Fruit fly (Drosophila melanogaster): ENCODE results near the gene CG3386.

CG3386 gene

DNA sequence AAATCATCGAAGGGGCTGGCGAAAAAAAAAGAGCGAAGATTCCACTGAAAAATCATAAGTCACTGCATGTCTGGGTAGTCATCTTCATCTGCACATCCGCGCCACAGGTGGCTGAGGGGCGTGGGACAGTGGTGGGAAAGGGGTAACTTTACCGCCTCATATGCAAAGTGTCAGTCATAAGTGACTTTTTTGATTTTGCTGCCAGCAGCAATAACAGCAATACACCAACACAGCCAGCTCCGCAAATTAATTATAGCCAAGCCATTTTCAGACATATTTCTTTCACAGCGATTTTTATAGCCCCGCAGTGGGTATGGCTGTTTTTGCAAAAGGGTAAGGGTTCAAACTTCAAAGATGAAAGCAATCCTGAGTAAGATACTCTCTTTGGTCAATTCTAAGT is 36.1 kb upstream of the CG3386 start:
- TF ChIP-seq tj (GFP tag; optimal IDR thresholded peaks at IDR 0.05) (peak; percentile 92), kay (GFP tag; ENCODE audit: borderline replicate concordance) (no peak)

DNA sequence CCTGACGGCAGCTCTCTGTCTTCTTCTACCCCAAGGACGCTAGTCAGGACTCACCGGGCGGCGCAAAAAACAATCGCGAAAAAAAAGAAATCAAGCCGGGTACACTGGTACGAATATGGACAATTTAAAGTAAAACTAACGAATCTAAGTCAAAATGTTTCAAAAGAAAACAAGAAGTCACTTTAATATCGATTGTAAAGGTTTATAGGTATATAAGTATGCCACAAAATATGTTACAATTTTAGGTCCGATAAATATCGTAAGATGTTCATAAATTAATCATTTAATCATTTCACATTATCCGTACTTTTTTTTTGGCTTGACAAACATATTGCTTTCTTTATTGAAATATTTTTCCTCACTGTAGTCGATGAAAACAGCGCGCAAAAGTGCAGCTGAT is 33.8 kb upstream of the CG3386 start:
- TF ChIP-seq CG1620 (GFP tag; optimal IDR thresholded peaks at IDR 0.05) (no peak), Crg-1 (GFP tag; optimal IDR thresholded peaks at IDR 0.05) (no peak), ovo (GFP tag; optimal IDR thresholded peaks at IDR 0.05) (no peak), Hr96 (GFP tag; optimal IDR thresholded peaks at IDR 0.05) (no peak)

DNA sequence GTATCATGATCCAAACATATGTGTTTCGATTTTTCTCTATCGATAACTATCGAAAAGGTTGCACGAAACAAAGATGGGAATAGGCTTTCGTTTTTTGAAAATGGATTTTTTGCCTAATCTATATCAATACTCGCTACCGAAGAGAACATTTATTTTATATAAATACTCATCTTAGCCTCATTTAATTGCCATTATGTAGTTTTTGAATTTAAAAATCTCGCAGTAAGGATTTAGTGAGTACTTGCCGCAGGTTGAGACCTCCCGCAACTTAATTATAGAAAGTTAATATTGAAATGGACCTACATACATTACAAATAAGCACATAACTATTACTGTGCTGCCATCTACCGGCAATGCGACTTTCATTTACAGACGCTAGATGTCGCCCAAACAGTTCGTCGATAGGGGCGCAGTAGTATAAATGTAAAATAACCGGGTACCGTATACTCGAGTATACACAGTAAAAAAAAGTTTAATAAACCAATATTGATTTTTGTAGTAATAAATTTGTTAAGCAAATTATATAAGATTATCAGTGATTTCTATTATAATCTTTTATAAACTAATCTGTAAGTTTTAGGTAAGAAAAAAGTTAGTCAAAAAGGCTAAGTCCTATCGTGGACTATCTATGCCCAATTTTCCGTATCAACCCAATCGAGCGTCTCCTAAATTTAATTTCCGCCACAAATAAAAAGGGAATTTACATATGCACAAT is 29.7 kb upstream of the CG3386 start, which contains the start of gene CG13896:
Gene CG13896, minus strand, starts transcription at position 12 of the 715 bp plus-strand sequence.
- peak; percentile 72 for TF ChIP-seq ovo (GFP tag; optimal IDR thresholded peaks at IDR 0.05)
- TF ChIP-seq CG14711 (tag; optimal IDR thresholded peaks at IDR 0.05): peak; percentile 25
- TF ChIP-seq bab1 (GFP tag; optimal IDR thresholded peaks at IDR 0.05): peak; percentile 83
- peak; percentile 22 for TF ChIP-seq Clk (GFP tag; optimal IDR thresholded peaks at IDR 0.05)
- peak; percentile 79 for TF ChIP-seq toe (GFP tag; optimal IDR thresholded peaks at IDR 0.05)
- TF ChIP-seq CG11617 (GFP tag; optimal IDR thresholded peaks at IDR 0.05): peak; percentile 50
- TF ChIP-seq cic (GFP tag; optimal IDR thresholded peaks at IDR 0.05): no peak
- TF ChIP-seq tj (GFP tag; optimal IDR thresholded peaks at IDR 0.05): peak; percentile 25
- TF ChIP-seq CG1620 (GFP tag; optimal IDR thresholded peaks at IDR 0.05): peak; percentile 91
- no peak for TF ChIP-seq CG12768 (GFP tag; optimal IDR thresholded peaks at IDR 0.05)
- peak; percentile 42 for TF ChIP-seq CG7045 (GFP tag; optimal IDR thresholded peaks at IDR 0.05)
- TF ChIP-seq Hr96 (GFP tag; optimal IDR thresholded peaks at IDR 0.05): peak; percentile 86
- TF ChIP-seq CG5204 (GFP tag; optimal IDR thresholded peaks at IDR 0.05): peak; percentile 75
- peak; percentile 75 for TF ChIP-seq Crg-1 (GFP tag; optimal IDR thresholded peaks at IDR 0.05)
- TF ChIP-seq CG7101 (tag; optimal IDR thresholded peaks at IDR 0.05): peak; percentile 70
- no peak for TF ChIP-seq kay (GFP tag; ENCODE audit: borderline replicate concordance)
- peak; percentile 49 for TF ChIP-seq CG33017 (tag; optimal IDR thresholded peaks at IDR 0.05)
- peak; percentile 77 for TF ChIP-seq Mnt (GFP tag; optimal IDR thresholded peaks at IDR 0.05)
- peak; percentile 69 for TF ChIP-seq pad (GFP tag; optimal IDR thresholded peaks at IDR 0.05)
- no peak for TF ChIP-seq cnc (optimal IDR thresholded peaks at IDR 0.05)

DNA sequence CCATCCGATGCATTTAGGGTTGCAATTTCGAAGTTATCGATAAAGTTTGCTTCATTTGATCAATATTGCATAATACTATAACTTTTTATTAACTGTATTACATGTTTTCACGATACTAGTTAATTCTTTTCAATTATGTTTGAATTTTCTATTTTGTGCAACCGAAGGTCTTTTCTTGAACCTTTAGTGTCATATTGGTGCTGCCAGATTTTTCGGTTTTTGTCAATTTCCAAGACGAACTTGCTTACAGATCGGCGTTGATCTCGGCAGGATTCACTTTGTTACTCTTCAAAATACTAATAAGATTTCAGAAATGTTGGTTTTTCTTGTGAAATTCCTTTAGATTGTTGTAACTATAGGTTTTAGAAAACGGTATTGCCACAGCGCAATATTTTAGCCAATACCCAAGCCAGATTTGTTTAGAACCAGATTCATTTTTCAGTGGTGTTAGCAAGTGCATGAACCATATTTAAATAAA is 28.1 kb upstream of the CG3386 start, which contains the start of gene CkIIalpha-i3:
Gene CkIIalpha-i3, minus strand, starts transcription at position 263 of the 478 bp plus-strand sequence.
- TF ChIP-seq CG14711 (tag; optimal IDR thresholded peaks at IDR 0.05): no peak
- TF ChIP-seq Mnt (GFP tag; optimal IDR thresholded peaks at IDR 0.05): no peak

DNA sequence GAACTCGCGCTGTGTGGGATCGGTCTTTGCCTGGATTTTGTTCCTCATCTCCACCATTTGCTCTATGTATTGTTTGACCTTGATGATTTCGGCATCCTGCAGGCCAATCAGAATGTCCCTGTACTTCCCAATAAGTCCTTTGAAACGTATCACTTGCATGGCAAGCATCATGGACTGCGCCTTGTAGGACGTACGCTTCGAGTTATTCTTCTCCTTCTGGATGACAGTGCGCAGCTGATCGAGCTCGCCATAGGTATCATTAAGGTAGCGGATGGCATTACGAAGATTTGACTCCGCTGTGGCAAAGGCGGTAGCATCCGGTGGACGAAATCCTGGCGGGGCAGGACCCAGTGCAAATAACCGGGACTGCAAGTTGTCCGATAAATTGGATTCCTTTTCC is 27.6 kb upstream of the CG3386 start:
- no peak for TF ChIP-seq ovo (GFP tag; optimal IDR thresholded peaks at IDR 0.05)

DNA sequence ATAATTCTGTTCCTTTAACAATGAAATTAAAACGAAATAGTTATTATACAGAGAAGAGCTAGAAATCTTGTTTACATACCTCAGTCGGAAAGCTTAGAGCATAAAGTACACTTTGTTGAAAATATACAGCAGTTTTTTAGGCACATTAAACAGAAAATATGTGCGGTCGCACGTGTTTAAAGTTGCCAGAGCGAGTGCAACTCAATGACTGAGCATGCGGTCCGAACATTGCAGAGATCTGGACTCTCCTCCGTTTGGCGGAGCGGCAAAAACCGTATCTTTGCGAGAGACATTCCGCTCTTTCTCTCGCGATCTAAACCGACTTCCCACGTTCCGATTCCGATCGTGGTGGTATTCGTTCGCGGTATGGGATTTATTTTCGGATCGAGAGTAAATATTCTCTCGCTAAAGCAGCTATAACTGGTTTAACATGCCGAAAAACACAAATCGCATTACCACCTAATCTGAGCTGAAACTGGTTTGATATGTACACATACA is 25.8 kb upstream of the CG3386 start, which contains the start of gene CG13895:
Gene CG13895, minus strand, starts transcription at position 214 of the 498 bp plus-strand sequence.
- TF ChIP-seq CG5204 (GFP tag; optimal IDR thresholded peaks at IDR 0.05) (no peak), cnc (optimal IDR thresholded peaks at IDR 0.05) (no peak), Clk (GFP tag; optimal IDR thresholded peaks at IDR 0.05) (no peak), bab1 (GFP tag; optimal IDR thresholded peaks at IDR 0.05) (peak; percentile 34), tj (GFP tag; optimal IDR thresholded peaks at IDR 0.05) (no peak), Hr96 (GFP tag; optimal IDR thresholded peaks at IDR 0.05) (peak; percentile 4), Crg-1 (GFP tag; optimal IDR thresholded peaks at IDR 0.05) (no peak), CG7045 (GFP tag; optimal IDR thresholded peaks at IDR 0.05) (no peak), CG11617 (GFP tag; optimal IDR thresholded peaks at IDR 0.05) (no peak), cic (GFP tag; optimal IDR thresholded peaks at IDR 0.05) (no peak), kay (GFP tag; ENCODE audit: borderline replicate concordance) (no peak), toe (GFP tag; optimal IDR thresholded peaks at IDR 0.05) (no peak), Mnt (GFP tag; optimal IDR thresholded peaks at IDR 0.05) (peak; percentile 46), pad (GFP tag; optimal IDR thresholded peaks at IDR 0.05) (peak; percentile 37)

DNA sequence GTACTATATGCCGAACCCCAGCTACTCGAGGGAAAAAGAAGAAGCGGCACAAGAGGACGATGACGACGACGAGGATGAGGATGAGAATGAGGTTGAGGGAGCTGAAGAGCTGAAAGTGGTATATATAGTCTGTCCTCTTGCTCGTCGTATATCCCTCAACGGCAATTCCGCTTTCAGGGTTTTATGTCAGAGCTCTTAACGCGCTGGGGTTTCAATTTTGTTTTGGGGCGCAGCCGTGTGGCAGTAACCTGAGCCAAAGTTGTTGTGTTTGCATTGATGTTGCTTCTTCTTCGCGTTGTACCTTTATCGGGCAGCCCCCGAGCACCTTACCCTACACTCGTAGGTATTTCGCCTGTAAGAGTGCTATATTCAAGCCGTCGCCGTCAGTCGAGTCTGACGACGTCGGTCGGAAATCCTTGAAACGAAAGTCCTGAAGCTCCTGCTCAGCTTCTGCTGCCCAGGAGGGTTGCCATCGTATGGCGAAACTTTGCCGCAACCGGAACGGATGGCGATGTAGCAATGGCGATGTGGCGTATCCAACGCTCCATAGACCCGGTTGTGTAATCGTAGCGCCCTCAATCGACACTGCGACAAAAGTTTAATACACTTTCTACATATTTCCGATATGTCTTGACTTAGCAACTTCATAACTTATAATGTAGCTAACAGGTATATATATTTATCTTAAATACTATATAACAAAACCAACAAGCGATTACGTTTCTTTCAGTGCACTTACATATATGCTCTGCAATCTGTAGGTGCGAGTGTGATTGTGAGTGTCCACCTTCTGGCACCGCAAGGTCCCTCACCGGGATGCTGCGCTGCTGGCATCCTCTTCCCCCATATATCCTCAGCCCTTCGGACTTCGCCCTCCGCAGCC is 22.6 kb upstream of the CG3386 start:
- TF ChIP-seq CG1620 (GFP tag; optimal IDR thresholded peaks at IDR 0.05): no peak
- TF ChIP-seq cic (GFP tag; optimal IDR thresholded peaks at IDR 0.05): no peak
- no peak for TF ChIP-seq pad (GFP tag; optimal IDR thresholded peaks at IDR 0.05)
- no peak for TF ChIP-seq CG12768 (GFP tag; optimal IDR thresholded peaks at IDR 0.05)
- TF ChIP-seq cnc (optimal IDR thresholded peaks at IDR 0.05): no peak
- no peak for TF ChIP-seq CG11617 (GFP tag; optimal IDR thresholded peaks at IDR 0.05)
- no peak for TF ChIP-seq toe (GFP tag; optimal IDR thresholded peaks at IDR 0.05)
- no peak for TF ChIP-seq CG5204 (GFP tag; optimal IDR thresholded peaks at IDR 0.05)

Measured in whole organism, adult.